Worm (Caenorhabditis elegans) whole organism, midembryonic: ENCODE data around the gene cpz-2.

Experiments used
- cog-1 ChIP-seq: sonication (generic microtip); optimal IDR thresholded peaks from 2 replicates; lab custom pipeline; 2016; ENCODE audit warnings: missing genetic modification characterization, missing compliant biosample characterization
- flt-1 ChIP-seq: fragments of 200-800 bp; sonication (Bioruptor generic); IDR thresholded peaks from 2 replicates; pipeline ENCODE4 v1.3.6; 2022; ENCODE audit warnings: missing genetic modification characterization, missing compliant biosample characterization
- klf-2 ChIP-seq: fragments of 200-800 bp; sonication (Bioruptor generic); conservative IDR thresholded peaks from 2 replicates; pipeline ENCODE4 v1.3.6; 2022; ENCODE audit warnings: missing genetic modification reagents, missing genetic modification characterization, missing compliant biosample characterization
- ref-1 ChIP-seq: fragments of 200-800 bp; sonication (Bioruptor generic); conservative IDR thresholded peaks from 2 replicates; pipeline ENCODE4 v1.3.6; 2022; ENCODE audit warnings: missing genetic modification reagents, missing genetic modification characterization, missing compliant biosample characterization
- ztf-29 ChIP-seq: fragments of 200-800 bp; sonication (Bioruptor generic); IDR thresholded peaks from 2 replicates; pipeline ENCODE4 v1.3.6; 2022; ENCODE audit warnings: missing genetic modification reagents, missing genetic modification characterization, missing compliant biosample characterization

DNA sequence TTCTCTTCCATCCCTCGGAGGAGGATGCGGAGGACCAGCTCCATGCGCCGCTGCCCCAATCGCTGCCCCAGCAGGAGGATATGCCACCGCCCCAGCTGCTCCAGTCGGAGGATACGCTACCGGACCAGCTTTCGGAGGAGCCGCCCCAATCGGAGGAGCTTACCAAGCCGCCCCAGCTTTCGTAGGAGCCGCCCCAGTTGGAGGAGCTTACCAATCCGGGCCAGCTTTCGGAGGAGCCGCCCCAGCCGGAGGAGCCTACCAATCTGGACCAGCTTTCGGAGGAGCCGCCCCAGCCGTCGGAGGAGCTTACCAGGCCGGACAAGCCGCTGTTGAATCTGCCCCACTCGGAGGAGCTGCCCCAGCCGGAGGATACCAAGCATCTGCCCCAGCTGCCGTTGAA is 34.5 kb downstream of the cpz-2 start:
- TF ChIP-seq ztf-29 (GFP tag; lab: Robert Waterston, UW), result no peak
- TF ChIP-seq ref-1 (GFP tag; lab: Robert Waterston, UW), result no peak
- TF ChIP-seq cog-1, result no peak
- no peak for TF ChIP-seq flt-1
- no peak; the same call in 1 of the 2 replicates for TF ChIP-seq klf-2
